Worm (Caenorhabditis elegans) whole organism, L1 larva: ENCODE data around the gene F49H6.17.

Experiments
- C04F5.9 ChIP-seq: sonication (generic microtip); optimal IDR thresholded peaks from 2 replicates; lab custom pipeline; 2016; ENCODE audit warnings: missing genetic modification characterization, missing compliant biosample characterization
- C34B4.2 ChIP-seq: sonication (generic microtip); optimal IDR thresholded peaks from 2 replicates; lab custom pipeline; 2017; ENCODE audit warnings: mild to moderate bottlenecking, missing genetic modification characterization, missing compliant biosample characterization
- F16B12.6 ChIP-seq: fragments of 150-350 bp; optimal IDR thresholded peaks from 2 replicates; lab custom pipeline; 2014; ENCODE audit warnings: missing biosample characterization, missing genetic modification characterization
- aha-1 ChIP-seq: fragments of 150-350 bp; optimal IDR thresholded peaks from 2 replicates; lab custom pipeline; 2014; ENCODE audit warnings: missing biosample characterization, missing genetic modification characterization
- aly-2 ChIP-seq: fragments of 150-350 bp; optimal IDR thresholded peaks from 2 replicates; lab custom pipeline; 2014; ENCODE audit warnings: missing biosample characterization, missing genetic modification characterization
- efl-3 ChIP-seq: fragments of 200-800 bp; sonication (Bioruptor generic); optimal IDR thresholded peaks from 2 replicates; lab custom pipeline; 2018; ENCODE audit warnings: mild to moderate bottlenecking, missing genetic modification characterization, missing compliant biosample characterization
- elt-2 ChIP-seq: sonication (generic microtip); optimal IDR thresholded peaks from 2 replicates; lab custom pipeline; 2016; ENCODE audit warnings: missing genetic modification characterization, mild to moderate bottlenecking, inconsistent platforms, missing compliant biosample characterization, missing genetic modification reagents
- ets-5 ChIP-seq: fragments of 200-800 bp; sonication (Bioruptor generic); IDR thresholded peaks from 2 replicates; pipeline ENCODE4 v1.3.6; 2022; ENCODE audit warnings: missing genetic modification characterization, missing compliant biosample characterization
- fkh-10 ChIP-seq: sonication (generic microtip); optimal IDR thresholded peaks from 2 replicates; lab custom pipeline; 2017; ENCODE audit warnings: missing biosample characterization, missing genetic modification reagents, missing genetic modification characterization
- fkh-4 ChIP-seq: sonication (generic microtip); optimal IDR thresholded peaks from 2 replicates; lab custom pipeline; 2016; ENCODE audit warnings: missing compliant biosample characterization, missing genetic modification characterization, borderline replicate concordance
- fos-1 ChIP-seq: fragments of 150-350 bp; optimal IDR thresholded peaks from 2 replicates; lab custom pipeline; 2014; ENCODE audit warnings: missing biosample characterization, missing genetic modification characterization
- grh-1 ChIP-seq: fragments of 200-800 bp; sonication (Bioruptor generic); IDR thresholded peaks from 2 replicates; pipeline ENCODE4 v1.3.6; 2022; ENCODE audit warnings: missing genetic modification reagents, missing genetic modification characterization, missing compliant biosample characterization
- irx-1 ChIP-seq: sonication (generic microtip); optimal IDR thresholded peaks from 2 replicates; lab custom pipeline; 2016; ENCODE audit warnings: missing genetic modification characterization, missing compliant biosample characterization
- jun-1 ChIP-seq: fragments of 150-350 bp; optimal IDR thresholded peaks from 2 replicates; lab custom pipeline; 2014; ENCODE audit warnings: missing biosample characterization, missing genetic modification reagents, missing genetic modification characterization
- lin-15B ChIP-seq: fragments of 150-350 bp; sonication (generic microtip); optimal IDR thresholded peaks from 3 replicates; lab custom pipeline; 2014; ENCODE audit warnings: missing biosample characterization, missing genetic modification characterization
- lin-35 ChIP-seq, 2 experiments: fragments of 150-350 bp; optimal IDR thresholded peaks; 2 replicates each; lab custom pipeline; 2014; ENCODE audit warnings: missing biosample characterization in 2 of 2, missing genetic modification characterization in 2 of 2, missing genetic modification reagents in 2 of 2
- lin-39 ChIP-seq: fragments of 150-350 bp; optimal IDR thresholded peaks from 2 replicates; lab custom pipeline; 2014; ENCODE audit warnings: missing biosample characterization, missing genetic modification reagents, missing genetic modification characterization
- lir-3 ChIP-seq: sonication (generic microtip); optimal IDR thresholded peaks from 2 replicates; lab custom pipeline; 2016; ENCODE audit warnings: mild to moderate bottlenecking, missing genetic modification characterization, moderate library complexity, missing compliant biosample characterization; ENCODE audit not compliant: poor library complexity
- mab-9 ChIP-seq: fragments of 200-800 bp; sonication (Bioruptor generic); IDR thresholded peaks from 2 replicates; pipeline ENCODE4 v1.3.6; 2022; ENCODE audit warnings: missing genetic modification reagents, missing genetic modification characterization, missing compliant biosample characterization
- mep-1 ChIP-seq: fragments of 150-350 bp; optimal IDR thresholded peaks from 2 replicates; lab custom pipeline; 2014; ENCODE audit warnings: missing biosample characterization, missing genetic modification characterization
- nhr-19 ChIP-seq: fragments of 200-800 bp; sonication (Bioruptor generic); conservative IDR thresholded peaks from 2 replicates; pipeline ENCODE4 v1.3.6; 2022; ENCODE audit warnings: missing genetic modification characterization, missing compliant biosample characterization
- nhr-47 ChIP-seq: sonication (generic microtip); optimal IDR thresholded peaks from 2 replicates; lab custom pipeline; 2016; ENCODE audit warnings: mild to moderate bottlenecking, missing genetic modification characterization, moderate library complexity, missing compliant biosample characterization
- nhr-71 ChIP-seq: sonication (generic microtip); optimal IDR thresholded peaks from 2 replicates; lab custom pipeline; 2016; ENCODE audit warnings: mild to moderate bottlenecking, missing genetic modification characterization, moderate library complexity, missing compliant biosample characterization
- nhr-76 ChIP-seq: sonication (generic microtip); optimal IDR thresholded peaks from 2 replicates; lab custom pipeline; 2017; ENCODE audit warnings: missing biosample characterization, missing genetic modification characterization
- nhr-84 ChIP-seq: sonication (generic microtip); optimal IDR thresholded peaks from 2 replicates; lab custom pipeline; 2017; ENCODE audit warnings: missing biosample characterization, missing genetic modification characterization
- nhr-90 ChIP-seq: sonication (generic microtip); optimal IDR thresholded peaks from 2 replicates; lab custom pipeline; 2016; ENCODE audit warnings: mild to moderate bottlenecking, missing genetic modification characterization, missing compliant biosample characterization; ENCODE audit not compliant: poor library complexity
- rnt-1 ChIP-seq: sonication (generic microtip); optimal IDR thresholded peaks from 2 replicates; lab custom pipeline; 2016; ENCODE audit warnings: mild to moderate bottlenecking, missing genetic modification characterization, moderate library complexity, missing compliant biosample characterization
- skn-1 ChIP-seq: fragments of 150-350 bp; optimal IDR thresholded peaks from 2 replicates; lab custom pipeline; 2014; ENCODE audit warnings: missing biosample characterization, missing genetic modification characterization
- sup-37 ChIP-seq: fragments of 200-800 bp; sonication (Bioruptor generic); optimal IDR thresholded peaks from 2 replicates; lab custom pipeline; 2018; ENCODE audit warnings: mild to moderate bottlenecking, missing genetic modification characterization, missing compliant biosample characterization
- swsn-7 ChIP-seq: sonication (generic microtip); optimal IDR thresholded peaks from 2 replicates; lab custom pipeline; 2016; ENCODE audit warnings: missing genetic modification characterization, missing compliant biosample characterization
- unc-30 ChIP-seq: sonication (generic microtip); optimal IDR thresholded peaks from 2 replicates; lab custom pipeline; 2017; ENCODE audit warnings: missing biosample characterization, missing genetic modification characterization
- unc-62 ChIP-seq: fragments of 150-350 bp; optimal IDR thresholded peaks from 2 replicates; lab custom pipeline; 2014; ENCODE audit warnings: missing biosample characterization, missing genetic modification reagents, missing genetic modification characterization
- unc-86 ChIP-seq: sonication (generic microtip); optimal IDR thresholded peaks from 2 replicates; lab custom pipeline; 2016; ENCODE audit warnings: missing genetic modification characterization, missing compliant biosample characterization
- unc-98 ChIP-seq: fragments of 200-800 bp; sonication (Bioruptor generic); IDR thresholded peaks from 2 replicates; pipeline ENCODE4 v1.3.6; 2022; ENCODE audit warnings: missing genetic modification characterization, missing compliant biosample characterization
- zag-1 ChIP-seq: fragments of 150-350 bp; optimal IDR thresholded peaks from 2 replicates; lab custom pipeline; 2014; ENCODE audit warnings: missing biosample characterization, missing genetic modification characterization
- zip-4 ChIP-seq: fragments of 200-800 bp; sonication (Bioruptor generic); optimal IDR thresholded peaks from 2 replicates; lab custom pipeline; 2018; ENCODE audit warnings: mild to moderate bottlenecking, missing genetic modification characterization, moderate library complexity, missing compliant biosample characterization

Gene F49H6.17

ce11 chrV:17019690-17020089 lies at the start of gene F49H6.17:
TSS of gene F49H6.17 (plus strand) at chrV:17019990.
- TF ChIP-seq irx-1 (tag; lab: Kevin White, UChicago) (no peak), mep-1 (tag; lab: Kevin White, UChicago) (no peak), aly-2 (tag; lab: Kevin White, UChicago) (no peak)

DNA sequence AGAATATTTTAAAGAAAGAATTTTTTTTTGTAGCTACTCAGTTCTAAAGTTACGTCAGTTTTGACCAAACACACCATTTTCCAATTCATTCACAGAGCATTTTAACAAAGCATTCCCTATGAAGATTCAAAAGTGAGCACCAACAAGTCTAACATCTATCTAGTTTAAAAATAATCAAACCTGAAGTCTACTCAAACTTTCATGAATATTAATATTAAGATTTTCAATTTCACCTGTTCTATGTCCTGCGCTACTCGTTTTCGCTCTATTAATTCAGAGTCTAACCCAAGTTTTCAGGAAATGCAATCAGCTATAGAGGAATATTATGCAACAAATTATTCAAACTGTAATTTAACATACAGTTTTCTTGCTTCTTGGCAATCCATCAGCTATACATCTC lies 47.7 kb upstream of the F49H6.17 start, which contains the start of gene srh-119:
srh-119 (plus strand) TSS at position 301 of the 400 bp plus-strand sequence.
- TF ChIP-seq C04F5.9 (tag; lab: Kevin White, UChicago) (no peak), elt-2 (tag; lab: Kevin White, UChicago) (no peak), nhr-90 (tag; lab: Kevin White, UChicago) (no peak), mep-1 (tag; lab: Kevin White, UChicago) (no peak), unc-62 (GFP tag; lab: Kevin White, UChicago) (no peak), nhr-76 (tag; lab: Kevin White, UChicago) (no peak), lin-15B (tag; lab: Kevin White, UChicago) (no peak), nhr-71 (tag; lab: Kevin White, UChicago) (no peak), unc-30 (tag; lab: Kevin White, UChicago) (no peak), zip-4 (GFP tag; lab: Kevin White, UChicago) (no peak), F16B12.6 (tag; lab: Kevin White, UChicago) (no peak), fos-1 (tag; lab: Kevin White, UChicago) (no peak), unc-98 (GFP tag; lab: Robert Waterston, UW) (no peak), lin-39 (tag; lab: Kevin White, UChicago) (no peak), swsn-7 (tag; lab: Kevin White, UChicago) (no peak), C34B4.2 (tag; lab: Kevin White, UChicago) (no peak), nhr-47 (tag; lab: Kevin White, UChicago) (no peak), skn-1 (tag; lab: Kevin White, UChicago) (no peak), aha-1 (tag; lab: Kevin White, UChicago) (no peak), jun-1 (tag; lab: Kevin White, UChicago) (no peak)
- TF ChIP-seq, all 84 proteins: peak for 0

DNA sequence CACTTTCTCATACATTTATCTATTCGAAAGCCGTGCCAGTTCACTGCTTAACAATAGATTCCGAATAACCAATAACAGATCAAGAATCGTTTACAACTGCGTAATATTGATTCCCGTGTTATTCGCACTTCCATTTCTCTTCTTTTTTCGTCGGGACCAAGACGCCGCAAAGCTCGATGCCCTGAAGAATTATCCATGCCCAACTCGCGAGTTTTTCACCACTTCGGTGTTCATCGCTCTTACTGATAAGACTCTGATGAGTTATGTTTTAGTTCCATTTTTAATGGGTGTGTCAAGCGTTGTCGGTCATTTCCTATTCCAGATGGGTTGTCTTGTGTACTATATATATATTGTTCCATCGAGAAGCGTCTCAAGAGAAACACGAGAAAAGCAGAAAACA lies 46.5 kb upstream of the F49H6.17 start:
- TF ChIP-seq elt-2 (tag; lab: Kevin White, UChicago): no peak
- TF ChIP-seq nhr-84 (tag; lab: Kevin White, UChicago): no peak
- no peak for TF ChIP-seq lin-35 (GFP tag; optimal IDR thresholded peaks at IDR 0.05; lab: Kevin White, UChicago)
- TF ChIP-seq efl-3: no peak
- TF ChIP-seq lir-3 (tag; lab: Kevin White, UChicago): no peak
- no peak for TF ChIP-seq grh-1 (GFP tag; lab: Robert Waterston, UW)

ce11 chrV:16974919-16975318 lies 44.9 kb upstream of the F49H6.17 start, which contains the start of gene srx-54:
TSS of gene srx-54 (plus strand) at chrV:16975219.
- TF ChIP-seq fkh-10 (GFP tag; lab: Kevin White, UChicago): no peak
- no peak for TF ChIP-seq fos-1 (tag; lab: Kevin White, UChicago)
- no peak for TF ChIP-seq ets-5
- no peak for TF ChIP-seq F16B12.6 (tag; lab: Kevin White, UChicago)
- TF ChIP-seq lin-35 (GFP tag; optimal IDR thresholded peaks at IDR 0.05; lab: Kevin White, UChicago): no peak
- TF ChIP-seq lir-3 (tag; lab: Kevin White, UChicago): no peak
- TF ChIP-seq fkh-4: no peak
- TF ChIP-seq efl-3: no peak

ce11 chrV:16980368-16980767 lies 39.4 kb upstream of the F49H6.17 start, which contains the start of gene srz-54:
TSS of gene srz-54 (plus strand) at chrV:16980668.
- TF ChIP-seq zag-1 (tag; lab: Kevin White, UChicago) (no peak), rnt-1 (no peak), nhr-76 (tag; lab: Kevin White, UChicago) (no peak), skn-1 (tag; lab: Kevin White, UChicago) (no peak), unc-86 (tag; lab: Kevin White, UChicago) (no peak), nhr-84 (tag; lab: Kevin White, UChicago) (no peak), sup-37 (no peak), unc-98 (GFP tag; lab: Robert Waterston, UW) (no peak), mab-9 (GFP tag; lab: Robert Waterston, UW) (no peak), nhr-19 (GFP tag; lab: Robert Waterston, UW) (no peak), swsn-7 (tag; lab: Kevin White, UChicago) (no peak), nhr-47 (tag; lab: Kevin White, UChicago) (no peak), grh-1 (GFP tag; lab: Robert Waterston, UW) (no peak), lin-39 (tag; lab: Kevin White, UChicago) (no peak)
